Worm (Caenorhabditis elegans) whole organism, L1 larva: Measurements from ENCODE around the gene pfd-4.

ENCODE experiments used
- grh-1 ChIP-seq: fragments of 200-800 bp; sonication (Bioruptor generic); IDR thresholded peaks from 2 replicates; pipeline ENCODE4 v1.3.6; 2022; ENCODE audit warnings: missing genetic modification reagents, missing genetic modification characterization, missing compliant biosample characterization
- lin-13 ChIP-seq: fragments of 150-350 bp; optimal IDR thresholded peaks from 2 replicates; lab custom pipeline; 2014; ENCODE audit warnings: missing biosample characterization, missing genetic modification reagents, missing genetic modification characterization
- lin-14 ChIP-seq: fragments of 200-800 bp; sonication (Bioruptor generic); optimal IDR thresholded peaks from 2 replicates; lab custom pipeline; 2018; ENCODE audit warnings: mild to moderate bottlenecking, missing genetic modification characterization, moderate library complexity, missing compliant biosample characterization
- nhr-11 ChIP-seq: fragments of 150-350 bp; optimal IDR thresholded peaks from 2 replicates; lab custom pipeline; 2014; ENCODE audit warnings: missing biosample characterization, missing genetic modification characterization
- nhr-28 ChIP-seq: fragments of 150-350 bp; optimal IDR thresholded peaks from 2 replicates; lab custom pipeline; 2014; ENCODE audit warnings: missing biosample characterization, missing genetic modification characterization
- pag-3 ChIP-seq: sonication (generic microtip); optimal IDR thresholded peaks from 2 replicates; lab custom pipeline; 2017; ENCODE audit warnings: missing genetic modification characterization, mild to moderate bottlenecking, missing compliant biosample characterization, antibody characterized with exemption, borderline replicate concordance; ENCODE audit not compliant: insufficient read depth
- pqm-1 ChIP-seq: sonication (generic microtip); optimal IDR thresholded peaks from 3 replicates; lab custom pipeline; 2017; ENCODE audit warnings: missing biosample characterization, missing genetic modification characterization
- skn-1 ChIP-seq: fragments of 150-350 bp; optimal IDR thresholded peaks from 2 replicates; lab custom pipeline; 2014; ENCODE audit warnings: missing biosample characterization, missing genetic modification characterization
- unc-62 ChIP-seq: fragments of 150-350 bp; optimal IDR thresholded peaks from 2 replicates; lab custom pipeline; 2014; ENCODE audit warnings: missing biosample characterization, missing genetic modification reagents, missing genetic modification characterization
- vab-15 ChIP-seq: sonication (generic microtip); optimal IDR thresholded peaks from 2 replicates; lab custom pipeline; 2017; ENCODE audit warnings: missing genotype, mild to moderate bottlenecking, missing genetic modification characterization, missing compliant biosample characterization

DNA sequence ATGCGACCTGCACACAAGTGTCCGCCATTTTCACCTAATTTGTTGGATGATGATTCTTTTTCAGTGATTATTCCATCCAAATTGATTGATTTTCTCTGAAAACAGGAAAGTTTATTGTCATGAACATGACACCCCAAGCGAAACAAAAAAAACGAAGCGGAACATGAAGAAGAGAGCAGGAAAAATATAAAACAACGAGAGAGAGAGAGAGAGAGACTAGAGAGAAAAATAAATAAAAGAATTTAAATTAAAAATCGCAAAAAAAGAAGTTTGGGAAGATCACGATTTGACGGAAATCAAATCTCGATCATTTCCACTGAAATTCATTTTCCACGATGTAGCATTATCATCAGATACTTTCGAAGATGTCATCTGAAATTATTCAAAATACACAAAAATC, 44.8 kb downstream of the pfd-4 start, which contains the start of gene klp-12:
- TF ChIP-seq lin-13 (no peak), nhr-28 (no peak), unc-62 (no peak), grh-1 (GFP tag; lab: Robert Waterston, UW) (no peak), vab-15 (tag; lab: Kevin White, UChicago) (no peak), pag-3 (tag; lab: Kevin White, UChicago) (no peak), nhr-11 (tag; lab: Kevin White, UChicago) (no peak), pqm-1 (tag; lab: Kevin White, UChicago) (no peak), skn-1 (tag; lab: Kevin White, UChicago) (no peak), lin-14 (GFP tag; lab: Kevin White, UChicago) (no peak)
